Fruit fly (Drosophila melanogaster) whole organism, embryonic: ENCODE data around the gene rno.
A peak's percentile ranks its signal among the peaks of the same experiment; 100 is the strongest.

Source experiments
- Bgb ChIP-seq: fragments of 200-800 bp; sonication (Bioruptor generic); IDR thresholded peaks from 2 replicates; pipeline ENCODE4 v1.3.6; 2022; ENCODE audit warnings: missing biosample characterization, missing genetic modification characterization; ENCODE audit not compliant: partially characterized antibody
- Bteb2 ChIP-seq: fragments of 200-800 bp; sonication (Bioruptor generic); optimal IDR thresholded peaks from 2 replicates; lab custom pipeline; 2016; ENCODE audit warnings: missing biosample characterization, missing genetic modification characterization
- CG10274 ChIP-seq: fragments of 200-800 bp; sonication (Bioruptor generic); optimal IDR thresholded peaks from 3 replicates; lab custom pipeline; 2017; ENCODE audit warnings: missing biosample characterization, mild to moderate bottlenecking, missing genetic modification characterization
- CG10565 ChIP-seq: fragments of 200-800 bp; sonication (Bioruptor generic); optimal IDR thresholded peaks from 3 replicates; lab custom pipeline; 2016; ENCODE audit warnings: missing biosample characterization, mild to moderate bottlenecking, missing genetic modification characterization
- CG11085 ChIP-seq: fragments of 200-800 bp; sonication (Bioruptor generic); IDR thresholded peaks from 2 replicates; pipeline ENCODE4 v1.3.6; 2022; ENCODE audit warnings: missing biosample characterization, missing genetic modification characterization
- CG11398 ChIP-seq: fragments of 200-800 bp; sonication (Bioruptor generic); optimal IDR thresholded peaks from 2 replicates; lab custom pipeline; 2016; ENCODE audit warnings: missing biosample characterization, missing genetic modification characterization
- CG12219 ChIP-seq: fragments of 200-800 bp; sonication (Bioruptor generic); optimal IDR thresholded peaks from 3 replicates; lab custom pipeline; 2018; ENCODE audit warnings: missing biosample characterization, mild to moderate bottlenecking, missing genetic modification characterization
- CG13123 ChIP-seq: fragments of 200-800 bp; sonication (Bioruptor generic); optimal IDR thresholded peaks from 2 replicates; lab custom pipeline; 2016; ENCODE audit warnings: missing biosample characterization, missing genetic modification characterization
- CG32767 ChIP-seq: fragments of 200-800 bp; sonication (Bioruptor generic); IDR thresholded peaks from 2 replicates; pipeline ENCODE4 v1.3.6; 2022; ENCODE audit warnings: missing biosample characterization, missing genetic modification characterization
- CG33213 ChIP-seq: fragments of 200-800 bp; sonication (Bioruptor generic); optimal IDR thresholded peaks from 3 replicates; lab custom pipeline; 2016; ENCODE audit warnings: missing biosample characterization, missing genetic modification characterization
- CG43689 ChIP-seq: fragments of 200-800 bp; sonication (Bioruptor generic); IDR thresholded peaks from 2 replicates; pipeline ENCODE4 v1.3.6; 2022; ENCODE audit warnings: missing biosample characterization, missing genetic modification characterization
- CG4404 ChIP-seq: fragments of 200-800 bp; sonication (Bioruptor generic); IDR thresholded peaks from 2 replicates; pipeline ENCODE4 v1.3.6; 2022; ENCODE audit warnings: missing biosample characterization, missing genetic modification characterization
- CG4617 ChIP-seq: fragments of 200-800 bp; sonication (Bioruptor generic); optimal IDR thresholded peaks from 3 replicates; lab custom pipeline; 2016; ENCODE audit warnings: missing biosample characterization, missing genetic modification characterization, borderline replicate concordance
- CG6254 ChIP-seq: fragments of 200-800 bp; sonication (Bioruptor generic); optimal IDR thresholded peaks from 3 replicates; lab custom pipeline; 2017; ENCODE audit warnings: mild to moderate bottlenecking, missing biosample characterization, missing genetic modification reagents, missing genetic modification characterization
- CG6854 ChIP-seq: fragments of 200-800 bp; sonication (Bioruptor generic); optimal IDR thresholded peaks from 3 replicates; lab custom pipeline; 2017; ENCODE audit warnings: missing biosample characterization, mild to moderate bottlenecking, missing genetic modification characterization
- CG8290 ChIP-seq, 3 experiments: fragments of 200-800 bp; sonication (Bioruptor generic); optimal IDR thresholded peaks; 2 replicates each; lab custom pipeline; 2016 to 2019; ENCODE audit warnings: missing biosample characterization in 3 of 3, missing genetic modification characterization in 3 of 3, mild to moderate bottlenecking in 2 of 3, moderate library complexity in 1 of 3
- Deaf1 ChIP-seq: fragments of 200-800 bp; optimal IDR thresholded peaks from 3 replicates; lab custom pipeline; 2019; ENCODE audit warnings: missing biosample characterization, mild to moderate bottlenecking, missing genetic modification characterization, moderate library complexity
- Doc2 ChIP-seq: fragments of 200-800 bp; sonication (Bioruptor generic); IDR thresholded peaks from 2 replicates; pipeline ENCODE4 v1.3.6; 2022; ENCODE audit warnings: missing biosample characterization, missing genetic modification characterization
- Doc3 ChIP-seq: fragments of 200-800 bp; sonication (Bioruptor generic); IDR thresholded peaks from 3 replicates; pipeline ENCODE4 v1.3.6; 2022; ENCODE audit warnings: missing biosample characterization, missing genetic modification characterization; ENCODE audit not compliant: partially characterized antibody
- Elba2 ChIP-seq: fragments of 200-800 bp; sonication (Bioruptor generic); optimal IDR thresholded peaks from 3 replicates; lab custom pipeline; 2016; ENCODE audit warnings: missing biosample characterization, missing genetic modification characterization
- Ets65A ChIP-seq: fragments of 200-800 bp; sonication (Bioruptor generic); peaks from one replicate; lab custom pipeline; 2016; ENCODE audit warnings: missing biosample characterization, missing genetic modification characterization
- Hmr ChIP-seq: fragments of 200-800 bp; sonication (Bioruptor generic); optimal IDR thresholded peaks from 3 replicates; lab custom pipeline; 2017; ENCODE audit warnings: mild to moderate bottlenecking, missing biosample characterization, missing genetic modification reagents, missing genetic modification characterization
- Hsf ChIP-seq: fragments of 200-800 bp; sonication (Bioruptor generic); optimal IDR thresholded peaks from 3 replicates; lab custom pipeline; 2016; ENCODE audit warnings: missing biosample characterization, missing genetic modification characterization
- Jarid2 ChIP-seq: fragments of 200-800 bp; sonication (Bioruptor generic); optimal IDR thresholded peaks from 3 replicates; lab custom pipeline; 2017; ENCODE audit warnings: mild to moderate bottlenecking, missing biosample characterization, missing genetic modification reagents, missing genetic modification characterization
- MTF-1 ChIP-seq: fragments of 200-800 bp; sonication (Bioruptor generic); optimal IDR thresholded peaks from 2 replicates; lab custom pipeline; 2018; ENCODE audit warnings: missing biosample characterization, mild to moderate bottlenecking, missing genetic modification characterization, borderline replicate concordance
- Meics ChIP-seq: fragments of 200-800 bp; sonication (Bioruptor generic); optimal IDR thresholded peaks from 2 replicates; lab custom pipeline; 2017; ENCODE audit warnings: missing biosample characterization, mild to moderate bottlenecking, missing genetic modification characterization
- NC2β ChIP-seq: fragments of 200-800 bp; sonication (Bioruptor generic); optimal IDR thresholded peaks from 2 replicates; lab custom pipeline; 2016; ENCODE audit warnings: missing biosample characterization, missing genetic modification characterization
- Opbp ChIP-seq: fragments of 200-800 bp; sonication (Bioruptor generic); IDR thresholded peaks from 3 replicates; pipeline ENCODE4 v1.3.6; 2022; ENCODE audit warnings: missing biosample characterization, missing genetic modification characterization; ENCODE audit not compliant: partially characterized antibody
- Stat92E ChIP-seq, 3 experiments: fragments of >200 bp in 2 of 3; fragments of 200-800 bp in 1 of 3; sonication (Bioruptor generic) in 1 of 3; optimal IDR thresholded peaks; 2 replicates each; lab custom pipeline; 2017 to 2019; ENCODE audit warnings: missing biosample characterization in 3 of 3, missing genetic modification characterization in 3 of 3, mild to moderate bottlenecking in 1 of 3, moderate library complexity in 1 of 3
- Xbp1 ChIP-seq: fragments of 200-800 bp; sonication (Bioruptor generic); optimal IDR thresholded peaks from 3 replicates; lab custom pipeline; 2016; ENCODE audit warnings: missing biosample characterization, mild to moderate bottlenecking, missing genetic modification characterization
- abd-A ChIP-seq: fragments of 200-800 bp; sonication (Bioruptor generic); optimal IDR thresholded peaks from 3 replicates; lab custom pipeline; 2019; ENCODE audit warnings: missing biosample characterization, mild to moderate bottlenecking, missing genetic modification characterization, moderate library complexity
- al ChIP-seq: fragments of 200-800 bp; sonication (Bioruptor generic); IDR thresholded peaks from 2 replicates; pipeline ENCODE4 v1.3.6; 2022; ENCODE audit warnings: missing biosample characterization, missing genetic modification characterization
- caup ChIP-seq: fragments of 200-800 bp; sonication (Bioruptor generic); optimal IDR thresholded peaks from 3 replicates; lab custom pipeline; 2017; ENCODE audit warnings: missing biosample characterization, mild to moderate bottlenecking, missing genetic modification characterization, moderate library complexity; ENCODE audit not compliant: severe bottlenecking
- crp ChIP-seq, 2 experiments: fragments of 200-800 bp; sonication (Bioruptor generic); optimal IDR thresholded peaks; 2 replicates in 1 of 2; 3 replicates in 1 of 2; lab custom pipeline; 2017; ENCODE audit warnings: missing biosample characterization in 2 of 2, missing genetic modification characterization in 2 of 2, mild to moderate bottlenecking in 1 of 2, moderate library complexity in 1 of 2
- dm ChIP-seq: fragments of 200-800 bp; sonication (Bioruptor generic); optimal IDR thresholded peaks from 3 replicates; lab custom pipeline; 2016; ENCODE audit warnings: missing biosample characterization, missing genetic modification characterization
- h ChIP-seq: fragments of >200 bp; optimal IDR thresholded peaks from 2 replicates; lab custom pipeline; 2017
- jumu ChIP-seq: fragments of 200-800 bp; sonication (Bioruptor generic); optimal IDR thresholded peaks from 3 replicates; lab custom pipeline; 2016; ENCODE audit warnings: missing biosample characterization, missing genetic modification characterization
- maf-S ChIP-seq: fragments of 200-800 bp; sonication (Bioruptor generic); optimal IDR thresholded peaks from 2 replicates; lab custom pipeline; 2016; ENCODE audit warnings: missing biosample characterization, missing genetic modification characterization
- pum ChIP-seq: fragments of 200-800 bp; sonication (Bioruptor generic); optimal IDR thresholded peaks from 2 replicates; lab custom pipeline; 2016; ENCODE audit warnings: missing biosample characterization, missing genetic modification characterization
- repo ChIP-seq: fragments of 200-800 bp; sonication (Bioruptor generic); optimal IDR thresholded peaks from 2 replicates; lab custom pipeline; 2016; ENCODE audit warnings: missing biosample characterization, missing genetic modification characterization
- scrt ChIP-seq: fragments of 200-800 bp; sonication (Bioruptor generic); optimal IDR thresholded peaks from 2 replicates; lab custom pipeline; 2018; ENCODE audit warnings: missing biosample characterization, mild to moderate bottlenecking, missing genetic modification characterization, moderate library complexity
- sr ChIP-seq: fragments of 200-800 bp; sonication (Bioruptor generic); IDR thresholded peaks from 3 replicates; pipeline ENCODE4 v1.3.6; 2022; ENCODE audit warnings: missing biosample characterization, missing genetic modification characterization
- stwl ChIP-seq: fragments of 200-800 bp; sonication (Bioruptor generic); optimal IDR thresholded peaks from 3 replicates; lab custom pipeline; 2018; ENCODE audit warnings: missing biosample characterization, mild to moderate bottlenecking, missing genetic modification characterization, moderate library complexity
- sug ChIP-seq: fragments of 200-800 bp; optimal IDR thresholded peaks from 2 replicates; lab custom pipeline; 2019; ENCODE audit warnings: missing biosample characterization, mild to moderate bottlenecking, missing genetic modification characterization, moderate library complexity
- tup ChIP-seq: fragments of 200-800 bp; sonication (Bioruptor generic); optimal IDR thresholded peaks from 2 replicates; lab custom pipeline; 2016; ENCODE audit warnings: missing biosample characterization, mild to moderate bottlenecking, missing genetic modification characterization, moderate library complexity
- usp ChIP-seq: fragments of >200 bp; optimal IDR thresholded peaks from 2 replicates; lab custom pipeline; 2017; ENCODE audit warnings: missing biosample characterization, missing genetic modification characterization
- vvl ChIP-seq: fragments of 200-800 bp; sonication (Bioruptor generic); IDR thresholded peaks from 2 replicates; pipeline ENCODE4 v1.3.6; 2022; ENCODE audit warnings: missing biosample characterization, missing genetic modification characterization
- zf30C ChIP-seq: fragments of 200-800 bp; sonication (Bioruptor generic); optimal IDR thresholded peaks from 3 replicates; lab custom pipeline; 2018; ENCODE audit warnings: missing biosample characterization, mild to moderate bottlenecking, missing genetic modification characterization

rno gene

DNA sequence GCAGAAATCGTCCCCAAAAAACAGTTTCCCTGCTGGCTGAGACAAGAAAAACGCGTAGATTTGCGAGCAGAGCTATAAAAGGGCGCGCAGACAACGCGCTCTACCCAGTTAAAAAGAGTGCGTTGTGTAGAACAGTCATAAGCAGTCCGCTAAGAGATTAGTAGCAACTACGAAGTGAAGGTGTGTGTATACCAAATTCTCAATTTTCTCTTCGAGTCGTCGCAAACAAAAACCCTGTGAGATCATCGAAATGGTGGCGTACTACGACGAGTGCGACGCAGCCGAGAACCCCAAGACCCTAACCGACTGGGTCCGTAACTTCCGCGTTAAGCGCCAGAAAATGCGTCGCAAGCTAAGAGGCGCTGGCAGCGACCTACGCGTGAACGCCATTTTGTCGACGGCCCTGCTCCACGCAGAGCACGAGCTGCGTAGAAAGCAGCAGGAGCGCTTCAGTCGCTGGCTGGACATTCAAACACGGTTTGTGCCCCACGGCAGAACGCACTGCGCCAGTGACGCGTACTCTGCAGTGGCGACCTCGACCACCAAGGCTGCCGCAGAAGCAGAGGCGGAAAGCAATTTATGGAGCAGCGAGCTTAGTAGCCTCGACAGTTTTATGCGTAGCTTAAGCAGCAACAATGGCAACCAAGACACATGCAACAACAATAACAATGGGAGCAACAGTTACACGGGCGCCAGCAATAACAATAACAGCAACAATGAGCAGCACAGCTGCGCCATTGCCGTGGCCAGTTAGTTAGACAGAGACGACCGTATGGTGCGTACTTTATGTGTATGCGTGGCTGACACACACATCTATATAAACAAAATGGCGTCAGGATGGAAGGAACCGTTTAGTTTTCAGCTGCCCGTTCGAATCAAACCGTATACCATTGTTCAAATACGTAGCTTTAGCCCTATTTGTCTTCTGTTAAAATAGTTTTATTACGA lies 24.7 kb upstream of the rno start (continued):
- peak; percentile 51 for TF ChIP-seq Ets65A (GFP tag; lab: Kevin White, UChicago)
- TF ChIP-seq crp (GFP tag; optimal IDR thresholded peaks at IDR 0.05; lab: Kevin White, UChicago): peak in 1 of 2 experiments; percentile 46
- TF ChIP-seq scrt (GFP tag; lab: Kevin White, UChicago): peak; percentile 98
- TF ChIP-seq usp (GFP tag; lab: Kevin White, UChicago): no peak
- peak; percentile 21 for TF ChIP-seq CG12219 (GFP tag; lab: Kevin White, UChicago)
- TF ChIP-seq CG13123 (GFP tag; lab: Kevin White, UChicago): no peak
- peak; percentile 14 for TF ChIP-seq tup (GFP tag; lab: Kevin White, UChicago)
- peak; percentile 39 for TF ChIP-seq vvl (GFP tag; lab: Robert Waterston, UW)
- TF ChIP-seq CG10274 (GFP tag; lab: Kevin White, UChicago): no peak
- TF ChIP-seq NC2β (GFP tag; lab: Kevin White, UChicago): no peak
- no peak for TF ChIP-seq Doc3 (GFP tag; lab: Robert Waterston, UW)
- no peak for TF ChIP-seq pum (GFP tag; lab: Kevin White, UChicago)
- no peak for TF ChIP-seq CG8290 (GFP tag; optimal IDR thresholded peaks at IDR 0.05; lab: Kevin White, UChicago)
- TF ChIP-seq CG8290 (tag; optimal IDR thresholded peaks at IDR 0.05; lab: Kevin White, UChicago): peak in 1 of 2 experiments; percentile 83
- TF ChIP-seq Elba2 (GFP tag; lab: Kevin White, UChicago): no peak
- peak; percentile 44 for TF ChIP-seq sug (tag; lab: Kevin White, UChicago)
- TF ChIP-seq Hsf (GFP tag; lab: Kevin White, UChicago): no peak
- TF ChIP-seq Doc2 (GFP tag; lab: Robert Waterston, UW): no peak
- TF ChIP-seq Hmr (GFP tag; lab: Kevin White, UChicago): peak; percentile 49
- peak; percentile 40 for TF ChIP-seq Deaf1
- TF ChIP-seq CG33213: peak; percentile 2
- TF ChIP-seq Bgb: peak; percentile 65
- TF ChIP-seq Xbp1 (GFP tag; lab: Kevin White, UChicago): no peak
- peak; percentile 57 for TF ChIP-seq MTF-1 (GFP tag; lab: Kevin White, UChicago)
- peak; percentile 73 for TF ChIP-seq Jarid2 (GFP tag; lab: Kevin White, UChicago)
- peak; percentile 82 for TF ChIP-seq abd-A
- peak; percentile 91 for TF ChIP-seq CG32767 (GFP tag; lab: Robert Waterston, UW)
- no peak for TF ChIP-seq h (lab: Kevin White, UChicago)
- peak; percentile 8 for TF ChIP-seq jumu (GFP tag; lab: Kevin White, UChicago)
- peak; percentile 5; the same call in 1 of the 2 replicates for TF ChIP-seq CG11085 (GFP tag; lab: Robert Waterston, UW)
- TF ChIP-seq CG10565: no peak
- no peak for TF ChIP-seq Bteb2 (GFP tag; lab: Kevin White, UChicago)
- TF ChIP-seq CG6254 (GFP tag; lab: Kevin White, UChicago): no peak
- TF ChIP-seq Stat92E (GFP tag; optimal IDR thresholded peaks at IDR 0.05; lab: Kevin White, UChicago): peak in 1 of 3 experiments; percentile 10
- no peak for TF ChIP-seq maf-S (GFP tag; lab: Kevin White, UChicago)
- no peak for TF ChIP-seq dm (GFP tag; lab: Kevin White, UChicago)
- TF ChIP-seq caup (GFP tag; lab: Kevin White, UChicago): peak; percentile 10
- no peak for TF ChIP-seq al (GFP tag; lab: Robert Waterston, UW)
- no peak for TF ChIP-seq stwl (tag; lab: Kevin White, UChicago)
- no peak for TF ChIP-seq CG4404 (GFP tag; lab: Robert Waterston, UW)
- TF ChIP-seq repo (GFP tag; lab: Kevin White, UChicago): no peak
- TF ChIP-seq CG43689 (GFP tag; lab: Robert Waterston, UW): no peak
- peak; percentile 38 for TF ChIP-seq CG6854 (GFP tag; lab: Kevin White, UChicago)
- TF ChIP-seq CG11398 (GFP tag; lab: Kevin White, UChicago): peak; percentile 36
- peak; percentile 31 for TF ChIP-seq Meics (GFP tag; lab: Kevin White, UChicago)
- TF ChIP-seq CG4617 (GFP tag; lab: Kevin White, UChicago): no peak
- TF ChIP-seq sr (GFP tag; lab: Robert Waterston, UW): 0 out of 3 replicates have a peak, but pooled peaks have one; percentile 21
- no peak for TF ChIP-seq zf30C
- TF ChIP-seq Opbp: peak; percentile 69
